Worm (Caenorhabditis elegans): ENCODE measurements around the gene lgx-1.

- TF ChIP-seq unc-62 (GFP tag; optimal IDR thresholded peaks at IDR 0.05) = no peak
- no peak for TF ChIP-seq nhr-120 (GFP tag; IDR thresholded peaks at IDR 0.05)
- no peak for TF ChIP-seq F57C9.4 (tag; optimal IDR thresholded peaks at IDR 0.05)
Measured at ce11 chrX:5579714-5580265, 41.5 kb upstream of the lgx-1 start.
